Worm (Caenorhabditis elegans): ENCODE results near the gene mlc-1.

Gene mlc-1

ce11 chrX:17479694-17480574 lies 20.9 kb downstream of the mlc-1 start:
- TF ChIP-seq dao-5 (tag; optimal IDR thresholded peaks at IDR 0.05) (no peak), him-1 (tag; optimal IDR thresholded peaks at IDR 0.05) (peak; percentile 96), W03F9.2 (tag; optimal IDR thresholded peaks at IDR 0.05) (no peak)

ce11 chrX:17481892-17482515 lies 23.0 kb downstream of the mlc-1 start:
- TF ChIP-seq him-1 (tag; optimal IDR thresholded peaks at IDR 0.05) (no peak), W03F9.2 (tag; optimal IDR thresholded peaks at IDR 0.05) (no peak), dao-5 (tag; optimal IDR thresholded peaks at IDR 0.05) (no peak)

ce11 chrX:17486735-17487134 lies 27.7 kb downstream of the mlc-1 start, which contains the start of gene npr-24:
TSS of gene npr-24 (minus strand) at chrX:17486835.
- TF ChIP-seq dao-5 (tag; optimal IDR thresholded peaks at IDR 0.05): no peak
- TF ChIP-seq him-1 (tag; optimal IDR thresholded peaks at IDR 0.05): no peak
- no peak for TF ChIP-seq W03F9.2 (tag; optimal IDR thresholded peaks at IDR 0.05)

ce11 chrX:17502246-17502645 lies 43.2 kb downstream of the mlc-1 start:
- TF ChIP-seq W03F9.2 (tag; optimal IDR thresholded peaks at IDR 0.05) (no peak), dao-5 (tag; optimal IDR thresholded peaks at IDR 0.05) (no peak), him-1 (tag; optimal IDR thresholded peaks at IDR 0.05) (no peak)

- TF ChIP-seq W03F9.2 (tag; optimal IDR thresholded peaks at IDR 0.05) (no peak), him-1 (tag; optimal IDR thresholded peaks at IDR 0.05) (no peak), dao-5 (tag; optimal IDR thresholded peaks at IDR 0.05) (no peak)
These were observed 45.4 kb downstream of the mlc-1 start for ce11 chrX:17504447-17504846.

ce11 chrX:17505547-17506181 lies 46.7 kb downstream of the mlc-1 start:
- no peak for TF ChIP-seq dao-5 (tag; optimal IDR thresholded peaks at IDR 0.05)
- TF ChIP-seq him-1 (tag; optimal IDR thresholded peaks at IDR 0.05): peak; percentile 27

- TF ChIP-seq dao-5 (tag; optimal IDR thresholded peaks at IDR 0.05): no peak
- no peak for TF ChIP-seq him-1 (tag; optimal IDR thresholded peaks at IDR 0.05)
- TF ChIP-seq W03F9.2 (tag; optimal IDR thresholded peaks at IDR 0.05): no peak
These were observed 49.1 kb downstream of the mlc-1 start for ce11 chrX:17508137-17508536.

- TF ChIP-seq dao-5 (tag; optimal IDR thresholded peaks at IDR 0.05) (no peak), him-1 (tag; optimal IDR thresholded peaks at IDR 0.05) (no peak), W03F9.2 (tag; optimal IDR thresholded peaks at IDR 0.05) (no peak)
These were observed 50.2 kb downstream of the mlc-1 start for ce11 chrX:17509048-17509776.

Data from whole organism, L4/young adult.